Worm (Caenorhabditis elegans) whole organism, mixed stage, embryonic: ENCODE data around the gene M03B6.5.

Experiments
- blmp-1 ChIP-seq: fragments of 150-350 bp; optimal IDR thresholded peaks from 2 replicates; lab custom pipeline; 2014; ENCODE audit warnings: missing biosample characterization, missing genetic modification characterization
- ces-1 ChIP-seq: fragments of 150-350 bp; optimal IDR thresholded peaks from 2 replicates; lab custom pipeline; 2014; ENCODE audit warnings: missing biosample characterization, missing genetic modification reagents, missing genetic modification characterization
- cnd-1 ChIP-seq: fragments of 200-800 bp; sonication (Bioruptor generic); optimal IDR thresholded peaks from 2 replicates; lab custom pipeline; 2018; ENCODE audit warnings: mild to moderate bottlenecking, missing genetic modification characterization, missing compliant biosample characterization
- elt-1 ChIP-seq: sonication (generic microtip); optimal IDR thresholded peaks from 2 replicates; lab custom pipeline; 2017; ENCODE audit warnings: missing genetic modification characterization, mild to moderate bottlenecking, missing compliant biosample characterization, antibody characterized with exemption, moderate library complexity, borderline replicate concordance; ENCODE audit not compliant: insufficient read depth
- elt-3 ChIP-seq: fragments of 150-350 bp; optimal IDR thresholded peaks from 2 replicates; lab custom pipeline; 2014; ENCODE audit warnings: missing biosample characterization, missing genetic modification characterization
- flh-1 ChIP-seq: fragments of 200-800 bp; sonication (Bioruptor generic); optimal IDR thresholded peaks from 2 replicates; lab custom pipeline; 2018; ENCODE audit warnings: mild to moderate bottlenecking, missing genetic modification characterization, moderate library complexity, missing compliant biosample characterization
- ham-2 ChIP-seq: fragments of 200-800 bp; sonication (Bioruptor generic); optimal IDR thresholded peaks from 2 replicates; lab custom pipeline; 2018; ENCODE audit warnings: mild to moderate bottlenecking, missing genetic modification characterization, missing compliant biosample characterization
- hlh-1 ChIP-seq: fragments of 150-350 bp; optimal IDR thresholded peaks from 2 replicates; lab custom pipeline; 2014; ENCODE audit warnings: missing biosample characterization, missing genetic modification reagents, missing genetic modification characterization
- nhr-237 ChIP-seq: fragments of 150-350 bp; optimal IDR thresholded peaks from 2 replicates; lab custom pipeline; 2014; ENCODE audit warnings: missing biosample characterization, missing genetic modification characterization
- snpc-4 ChIP-seq: fragments of 150-350 bp; optimal IDR thresholded peaks from 2 replicates; lab custom pipeline; 2014; ENCODE audit warnings: missing biosample characterization, missing genetic modification characterization
- unc-39 ChIP-seq: fragments of 150-350 bp; optimal IDR thresholded peaks from 2 replicates; lab custom pipeline; 2014; ENCODE audit warnings: missing biosample characterization, missing genetic modification characterization
- unc-62 ChIP-seq: fragments of 150-350 bp; optimal IDR thresholded peaks from 2 replicates; lab custom pipeline; 2014; ENCODE audit warnings: missing biosample characterization, missing genetic modification reagents, missing genetic modification characterization
- zip-8 ChIP-seq: fragments of 150-350 bp; optimal IDR thresholded peaks from 2 replicates; lab custom pipeline; 2014; ENCODE audit warnings: missing biosample characterization, missing genetic modification characterization
- ztf-11 ChIP-seq: fragments of 150-350 bp; optimal IDR thresholded peaks from 2 replicates; lab custom pipeline; 2014; ENCODE audit warnings: missing biosample characterization, missing genetic modification characterization

DNA sequence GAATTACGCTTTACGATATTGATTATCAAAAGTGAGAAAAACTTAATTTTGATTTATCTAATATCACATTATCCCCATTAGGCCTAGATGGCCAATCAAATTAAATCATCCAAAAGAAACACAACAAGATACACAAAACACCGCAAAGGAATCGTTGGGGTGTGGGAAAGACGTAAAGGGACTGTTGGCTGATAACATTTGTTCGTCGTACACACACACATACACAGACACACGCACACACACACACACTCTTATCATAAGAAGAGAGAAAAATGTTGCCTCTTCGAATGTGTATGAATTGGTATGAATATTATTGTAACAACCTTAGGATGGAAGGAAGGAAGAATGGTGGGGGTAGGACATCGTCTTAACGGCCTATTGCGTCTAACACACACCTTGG lies 41.4 kb downstream of the M03B6.5 start:
- TF ChIP-seq snpc-4 (tag; lab: Kevin White, UChicago) (no peak), nhr-237 (tag; lab: Kevin White, UChicago) (no peak), unc-39 (tag; lab: Kevin White, UChicago) (no peak), elt-3 (tag; lab: Kevin White, UChicago) (no peak), blmp-1 (tag; lab: Kevin White, UChicago) (no peak), ztf-11 (no peak), unc-62 (GFP tag; lab: Kevin White, UChicago) (no peak), flh-1 (GFP tag; lab: Kevin White, UChicago) (no peak), ham-2 (GFP tag; lab: Kevin White, UChicago) (no peak), cnd-1 (tag; lab: Kevin White, UChicago) (no peak), ces-1 (GFP tag; lab: Kevin White, UChicago) (no peak), elt-1 (no peak), hlh-1 (tag; lab: Kevin White, UChicago) (no peak), zip-8 (tag; lab: Kevin White, UChicago) (no peak)
